Fruit fly (Drosophila melanogaster) whole organism, embryonic: Measurements from ENCODE around the gene CG34039.
A peak's percentile ranks its signal among the peaks of the same experiment; 100 is the strongest.

Experiments used
- Awh ChIP-seq: fragments of 200-800 bp; sonication (Bioruptor generic); IDR thresholded peaks from 2 replicates; pipeline ENCODE4, ENCODE4 v1.3.6; 2022; ENCODE audit warnings: missing biosample characterization, missing genetic modification characterization
- CG10462 ChIP-seq: fragments of 200-800 bp; sonication (Bioruptor generic); optimal IDR thresholded peaks from 2 replicates; lab custom pipeline; 2016; ENCODE audit warnings: missing biosample characterization, missing genetic modification characterization
- CG11560 ChIP-seq: fragments of 200-800 bp; sonication (Bioruptor generic); IDR thresholded peaks from 3 replicates; pipeline ENCODE4 v1.3.6; 2022; ENCODE audit warnings: missing biosample characterization, missing genetic modification characterization
- CG14860 ChIP-seq: fragments of 200-800 bp; sonication (Bioruptor generic); IDR thresholded peaks from 3 replicates; pipeline ENCODE4 v1.3.6; 2022; ENCODE audit warnings: missing biosample characterization, missing genetic modification characterization; ENCODE audit not compliant: partially characterized antibody
- CG16779 ChIP-seq: fragments of 200-800 bp; sonication (Bioruptor generic); IDR thresholded peaks from 2 replicates; pipeline ENCODE4 v1.3.6; 2022; ENCODE audit warnings: missing biosample characterization, missing genetic modification characterization
- CG17802 ChIP-seq: fragments of 200-800 bp; sonication (Bioruptor generic); optimal IDR thresholded peaks from 2 replicates; lab custom pipeline; 2018; ENCODE audit warnings: missing biosample characterization, mild to moderate bottlenecking, missing genetic modification characterization, moderate library complexity
- CG18476 ChIP-seq: fragments of 200-800 bp; sonication (Bioruptor generic); optimal IDR thresholded peaks from 2 replicates; lab custom pipeline; 2016; ENCODE audit warnings: missing biosample characterization, mild to moderate bottlenecking, missing genetic modification characterization
- CG18619 ChIP-seq: fragments of 200-800 bp; sonication (Bioruptor generic); optimal IDR thresholded peaks from 3 replicates; lab custom pipeline; 2017; ENCODE audit warnings: missing biosample characterization, mild to moderate bottlenecking, missing genetic modification characterization
- CG2678 ChIP-seq: fragments of 200-800 bp; sonication (Bioruptor generic); optimal IDR thresholded peaks from 3 replicates; lab custom pipeline; 2019; ENCODE audit warnings: missing biosample characterization, mild to moderate bottlenecking, missing genetic modification characterization, moderate library complexity
- CG32767 ChIP-seq: fragments of 200-800 bp; sonication (Bioruptor generic); IDR thresholded peaks from 2 replicates; pipeline ENCODE4 v1.3.6; 2022; ENCODE audit warnings: missing biosample characterization, missing genetic modification characterization
- CG33557 ChIP-seq: fragments of 200-800 bp; sonication (Bioruptor generic); optimal IDR thresholded peaks from 2 replicates; lab custom pipeline; 2019; ENCODE audit warnings: missing biosample characterization, mild to moderate bottlenecking, missing genetic modification characterization, moderate library complexity
- CG3847 ChIP-seq: fragments of 200-800 bp; sonication (Bioruptor generic); IDR thresholded peaks from 2 replicates; pipeline ENCODE4 v1.3.6; 2022; ENCODE audit warnings: missing biosample characterization, missing genetic modification characterization
- CG43689 ChIP-seq: fragments of 200-800 bp; sonication (Bioruptor generic); IDR thresholded peaks from 2 replicates; pipeline ENCODE4 v1.3.6; 2022; ENCODE audit warnings: missing biosample characterization, missing genetic modification characterization
- CG4404 ChIP-seq: fragments of 200-800 bp; sonication (Bioruptor generic); IDR thresholded peaks from 2 replicates; pipeline ENCODE4 v1.3.6; 2022; ENCODE audit warnings: missing biosample characterization, missing genetic modification characterization
- CG4730 ChIP-seq: fragments of 200-800 bp; sonication (Bioruptor generic); IDR thresholded peaks from 2 replicates; pipeline ENCODE4 v1.3.6; 2022; ENCODE audit warnings: missing biosample characterization, missing genetic modification characterization
- CG6791 ChIP-seq: fragments of 200-800 bp; sonication (Bioruptor generic); IDR thresholded peaks from 3 replicates; pipeline ENCODE4 v1.3.6; 2022; ENCODE audit warnings: missing biosample characterization, missing genetic modification characterization; ENCODE audit not compliant: partially characterized antibody
- CG7928 ChIP-seq: fragments of 200-800 bp; sonication (Bioruptor generic); optimal IDR thresholded peaks from 2 replicates; lab custom pipeline; 2017; ENCODE audit warnings: missing biosample characterization, mild to moderate bottlenecking, missing genetic modification characterization
- CG8765 ChIP-seq: fragments of 200-800 bp; sonication (Bioruptor generic); IDR thresholded peaks from 2 replicates; pipeline ENCODE4 v1.3.6; 2022; ENCODE audit warnings: missing biosample characterization, missing genetic modification characterization
- D ChIP-seq, 2 experiments: fragments of 200-800 bp in 1 of 2; fragments of >200 bp in 1 of 2; sonication (Bioruptor generic) in 1 of 2; optimal IDR thresholded peaks; 2 replicates in 1 of 2; 3 replicates in 1 of 2; lab custom pipeline; 2017; ENCODE audit warnings: mild to moderate bottlenecking in 1 of 2, missing biosample characterization in 1 of 2, missing genetic modification characterization in 1 of 2, missing genetic modification reagents in 1 of 2
- Dbx ChIP-seq: fragments of 200-800 bp; sonication (Bioruptor generic); IDR thresholded peaks from 3 replicates; pipeline ENCODE4 v1.3.6; 2022; ENCODE audit warnings: missing biosample characterization, missing genetic modification characterization
- Dip3 ChIP-seq: fragments of 200-800 bp; sonication (Bioruptor generic); optimal IDR thresholded peaks from 3 replicates; lab custom pipeline; 2016; ENCODE audit warnings: missing biosample characterization, missing genetic modification characterization
- Doc3 ChIP-seq: fragments of 200-800 bp; sonication (Bioruptor generic); IDR thresholded peaks from 3 replicates; pipeline ENCODE4 v1.3.6; 2022; ENCODE audit warnings: missing biosample characterization, missing genetic modification characterization; ENCODE audit not compliant: partially characterized antibody
- Hey ChIP-seq: fragments of 200-800 bp; sonication (Bioruptor generic); optimal IDR thresholded peaks from 3 replicates; lab custom pipeline; 2018; ENCODE audit warnings: missing biosample characterization, mild to moderate bottlenecking, missing genetic modification characterization
- Kr ChIP-seq: fragments of 200-800 bp; sonication (Bioruptor generic); optimal IDR thresholded peaks from 2 replicates; lab custom pipeline; 2017; ENCODE audit warnings: missing biosample characterization, mild to moderate bottlenecking, missing genetic modification characterization
- Nf-YB ChIP-seq: fragments of 200-800 bp; sonication (Bioruptor generic); optimal IDR thresholded peaks from 3 replicates; lab custom pipeline; 2019; ENCODE audit warnings: missing biosample characterization, mild to moderate bottlenecking, missing genetic modification characterization, moderate library complexity
- Oaz ChIP-seq: fragments of 200-800 bp; sonication (Bioruptor generic); IDR thresholded peaks from 2 replicates; pipeline ENCODE4 v1.3.6; 2022; ENCODE audit warnings: missing biosample characterization, missing genetic modification characterization
- Pdp1 ChIP-seq, 2 experiments: fragments of 200-800 bp; sonication (Bioruptor generic); optimal IDR thresholded peaks; 3 replicates each; lab custom pipeline; 2016; ENCODE audit warnings: missing biosample characterization in 2 of 2, missing genetic modification characterization in 2 of 2, mild to moderate bottlenecking in 1 of 2, moderate library complexity in 1 of 2
- abd-A ChIP-seq: fragments of 200-800 bp; sonication (Bioruptor generic); optimal IDR thresholded peaks from 3 replicates; lab custom pipeline; 2019; ENCODE audit warnings: missing biosample characterization, mild to moderate bottlenecking, missing genetic modification characterization, moderate library complexity
- bowl ChIP-seq: fragments of 200-800 bp; sonication (Bioruptor generic); IDR thresholded peaks from 2 replicates; pipeline ENCODE4 v1.3.6; 2022; ENCODE audit warnings: missing biosample characterization, missing genetic modification characterization
- crc ChIP-seq: fragments of 200-800 bp; sonication (Bioruptor generic); optimal IDR thresholded peaks from 2 replicates; lab custom pipeline; 2016; ENCODE audit warnings: missing biosample characterization, missing genetic modification characterization
- crp ChIP-seq, 2 experiments: fragments of 200-800 bp; sonication (Bioruptor generic); optimal IDR thresholded peaks; 2 replicates in 1 of 2; 3 replicates in 1 of 2; lab custom pipeline; 2017; ENCODE audit warnings: missing biosample characterization in 2 of 2, missing genetic modification characterization in 2 of 2, mild to moderate bottlenecking in 1 of 2, moderate library complexity in 1 of 2
- dimm ChIP-seq: fragments of 200-800 bp; sonication (Bioruptor generic); IDR thresholded peaks from 2 replicates; pipeline ENCODE4 v1.3.6; 2022; ENCODE audit warnings: missing biosample characterization, missing genetic modification characterization
- gsb-n ChIP-seq: fragments of 200-800 bp; sonication (Bioruptor generic); optimal IDR thresholded peaks from 3 replicates; lab custom pipeline; 2018; ENCODE audit warnings: missing biosample characterization, mild to moderate bottlenecking, missing genetic modification characterization
- her ChIP-seq: fragments of 200-800 bp; sonication (Bioruptor generic); optimal IDR thresholded peaks from 2 replicates; lab custom pipeline; 2016; ENCODE audit warnings: missing biosample characterization, missing genetic modification characterization
- hkb ChIP-seq, 2 experiments: fragments of 200-800 bp in 1 of 2; fragments of >200 bp in 1 of 2; sonication (Bioruptor generic) in 1 of 2; IDR thresholded peaks in 1 of 2; optimal IDR thresholded peaks in 1 of 2; 2 replicates each; pipeline versions ENCODE4 v1.3.6 to Lab custom; 2017 to 2022; ENCODE audit warnings: missing biosample characterization in 1 of 2, missing genetic modification characterization in 1 of 2
- kni ChIP-seq: fragments of 200-800 bp; sonication (Bioruptor generic); optimal IDR thresholded peaks from 3 replicates; lab custom pipeline; 2017; ENCODE audit warnings: mild to moderate bottlenecking, missing biosample characterization, missing genetic modification reagents, missing genetic modification characterization
- mirr ChIP-seq: fragments of 200-800 bp; sonication (Bioruptor generic); optimal IDR thresholded peaks from 3 replicates; lab custom pipeline; 2018; ENCODE audit warnings: missing biosample characterization, mild to moderate bottlenecking, missing genetic modification characterization
- nmo ChIP-seq: fragments of 200-800 bp; sonication (Bioruptor generic); optimal IDR thresholded peaks from 2 replicates; lab custom pipeline; 2018; ENCODE audit warnings: missing biosample characterization, mild to moderate bottlenecking, missing genetic modification characterization, moderate library complexity
- pfk ChIP-seq: fragments of 200-800 bp; sonication (Bioruptor generic); optimal IDR thresholded peaks from 2 replicates; lab custom pipeline; 2018; ENCODE audit warnings: missing biosample characterization, mild to moderate bottlenecking, missing genetic modification characterization, moderate library complexity
- pzg ChIP-seq: fragments of 200-800 bp; sonication (Bioruptor generic); optimal IDR thresholded peaks from 3 replicates; lab custom pipeline; 2018; ENCODE audit warnings: missing biosample characterization, mild to moderate bottlenecking, missing genetic modification characterization, moderate library complexity
- sens ChIP-seq: fragments of 200-800 bp; sonication (Bioruptor generic); peaks from one replicate; lab custom pipeline; 2016; ENCODE audit warnings: missing biosample characterization, missing genetic modification characterization
- ssp ChIP-seq: fragments of 200-800 bp; sonication (Bioruptor generic); IDR thresholded peaks from 2 replicates; pipeline ENCODE4 v1.3.6; 2022; ENCODE audit warnings: missing biosample characterization, missing genetic modification characterization
- ttk ChIP-seq: fragments of 200-800 bp; sonication (Bioruptor generic); IDR thresholded peaks from 2 replicates; pipeline ENCODE4 v2.1.2; 2022; ENCODE audit warnings: missing biosample characterization, missing genetic modification characterization

CG34039 gene

DNA sequence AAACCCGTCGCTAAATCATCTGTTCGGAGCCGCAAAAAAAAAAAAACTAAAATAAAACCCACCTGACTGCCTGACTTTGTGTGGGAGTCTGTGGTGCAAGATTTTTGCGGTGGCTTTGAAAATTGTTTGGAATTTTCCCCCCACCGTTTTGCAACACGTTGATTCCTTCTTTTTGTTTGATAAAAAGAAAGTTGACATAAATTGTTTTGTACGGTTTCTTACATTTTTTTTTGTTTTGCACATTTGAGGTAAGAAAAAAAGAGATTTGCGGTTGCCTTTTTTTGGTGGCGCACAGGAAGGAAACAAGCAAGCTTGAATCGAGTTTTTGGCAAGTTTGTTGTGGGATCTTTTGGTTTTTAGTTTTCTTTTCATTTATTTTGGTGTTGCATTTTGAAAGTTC lies 44.1 kb upstream of the CG34039 start:
- peak; percentile 16 for TF ChIP-seq hkb (optimal IDR thresholded peaks at IDR 0.05; lab: Kevin White, UChicago)
- TF ChIP-seq hkb (GFP tag; IDR thresholded peaks at IDR 0.05; lab: Robert Waterston, UW): no peak
- no peak for TF ChIP-seq mirr (GFP tag; lab: Kevin White, UChicago)
- no peak for TF ChIP-seq Oaz
- TF ChIP-seq, all 482 proteins: peak for 1

DNA sequence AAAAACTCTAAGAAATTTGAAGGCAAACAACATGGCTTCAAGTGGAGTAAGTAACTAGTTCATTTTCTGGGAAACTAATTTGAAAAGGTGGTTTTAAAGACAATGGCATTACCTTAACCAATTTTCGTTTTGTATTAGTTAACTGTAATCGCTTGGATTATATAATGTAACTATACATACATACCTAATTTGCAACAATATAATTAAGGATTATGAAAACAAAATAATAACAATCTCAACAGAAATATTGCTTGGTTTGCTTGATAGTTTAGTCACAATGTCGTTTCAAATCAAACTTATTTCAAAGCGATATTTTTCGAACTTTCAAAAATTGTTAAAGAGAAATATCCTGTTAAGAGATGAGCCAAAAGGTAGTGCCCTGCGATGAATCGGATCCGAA lies 42.3 kb upstream of the CG34039 start, which contains the start of gene CG9592:
Gene CG9592 (plus strand): TSS at position 301 of the 400 bp plus-strand sequence.
- TF ChIP-seq her (GFP tag; lab: Kevin White, UChicago): no peak
- TF ChIP-seq CG18619: no peak
- TF ChIP-seq Pdp1 (GFP tag; optimal IDR thresholded peaks at IDR 0.05; lab: Kevin White, UChicago): peak in 1 of 2 experiments; percentile 55
- no peak for TF ChIP-seq bowl
- TF ChIP-seq CG3847 (GFP tag; lab: Robert Waterston, UW): no peak
- TF ChIP-seq, all 482 proteins: peak for 1

DNA sequence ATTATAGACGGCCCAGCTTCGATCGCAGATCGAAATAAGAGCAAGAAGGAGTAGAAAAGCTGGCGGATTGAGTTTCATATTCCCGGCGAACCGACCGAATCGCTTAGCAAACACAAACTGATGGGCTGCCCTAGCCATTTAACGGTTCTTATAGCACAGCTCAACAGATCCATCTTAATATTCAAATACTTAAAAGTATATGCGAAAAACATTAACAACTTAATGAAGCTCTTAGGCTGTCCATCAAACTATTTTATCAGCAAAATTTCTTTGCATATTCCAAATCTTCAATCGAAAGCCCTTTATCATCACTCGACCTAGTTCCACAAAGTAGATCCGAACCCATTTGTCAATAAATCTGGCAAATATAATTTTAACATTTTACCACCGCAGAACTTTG lies 38.2 kb upstream of the CG34039 start, which contains the start of gene CG4613:
Gene CG4613 (minus strand): TSS at position 101 of the 400 bp plus-strand sequence.
- TF ChIP-seq Awh: no peak
- TF ChIP-seq pfk (GFP tag; lab: Kevin White, UChicago): no peak
- no peak for TF ChIP-seq Kr (GFP tag; lab: Kevin White, UChicago)
- TF ChIP-seq Hey: no peak
- no peak for TF ChIP-seq CG18476 (GFP tag; lab: Kevin White, UChicago)
- TF ChIP-seq dimm (GFP tag; lab: Robert Waterston, UW): no peak
- TF ChIP-seq CG4730 (GFP tag; lab: Robert Waterston, UW): no peak
- TF ChIP-seq Dip3 (GFP tag; lab: Kevin White, UChicago): no peak
- TF ChIP-seq CG10462 (GFP tag; lab: Kevin White, UChicago): no peak
- no peak for TF ChIP-seq Dbx (GFP tag; lab: Robert Waterston, UW)
- TF ChIP-seq Nf-YB (GFP tag; lab: Kevin White, UChicago): no peak
- no peak for TF ChIP-seq CG11560

DNA sequence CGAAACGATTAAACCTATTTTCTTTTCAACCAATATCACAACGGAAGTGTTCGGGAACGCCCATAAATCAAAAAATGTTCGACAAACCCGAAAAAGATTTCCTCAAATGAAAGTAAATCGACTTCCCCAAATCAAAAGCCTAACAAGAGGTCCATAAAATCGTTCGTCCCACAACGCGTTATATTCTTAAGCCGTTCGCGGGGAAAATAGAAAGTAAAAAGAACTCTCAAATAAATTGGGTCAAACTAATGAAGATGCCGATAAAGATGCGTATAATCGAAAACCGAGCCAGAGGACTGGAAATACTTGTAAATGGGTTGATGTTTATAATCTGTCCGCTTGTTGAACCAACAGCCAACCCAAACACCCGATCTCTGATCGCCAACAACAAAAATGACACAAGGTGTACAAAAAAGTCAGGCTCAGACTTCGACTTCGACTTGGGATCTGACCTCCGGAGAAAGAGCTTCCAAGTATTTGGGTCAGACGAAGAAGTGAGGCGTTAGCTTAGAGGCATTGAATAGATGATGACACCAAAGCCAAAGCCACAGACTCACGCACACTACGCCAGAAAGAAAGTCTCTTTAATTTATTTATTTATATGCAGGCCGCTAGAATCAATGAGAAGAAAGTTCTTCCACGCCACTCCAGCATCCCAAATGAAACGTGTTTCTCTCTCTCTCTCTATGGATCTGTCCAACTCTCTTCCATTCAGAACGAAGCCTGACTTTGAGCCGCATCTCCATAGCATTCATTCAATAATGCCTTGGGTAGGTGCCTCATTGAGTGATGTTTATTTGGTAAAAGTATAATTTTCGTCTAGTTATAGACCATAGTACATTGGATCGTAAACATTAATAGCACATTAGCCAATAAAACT lies 37.1 kb upstream of the CG34039 start:
- TF ChIP-seq sens (GFP tag; lab: Kevin White, UChicago) (peak; percentile 57), crp (GFP tag; optimal IDR thresholded peaks at IDR 0.05; lab: Kevin White, UChicago) (no peak), abd-A (tag; lab: Kevin White, UChicago) (peak; percentile 23), CG14860 (GFP tag; lab: Robert Waterston, UW) (no peak), CG4404 (GFP tag; lab: Robert Waterston, UW) (no peak), ssp (GFP tag; lab: Robert Waterston, UW) (no peak), pzg (GFP tag; lab: Kevin White, UChicago) (no peak), crc (no peak), CG16779 (GFP tag; lab: Robert Waterston, UW) (no peak), bowl (no peak), ttk (GFP tag; lab: Robert Waterston, UW) (no peak), nmo (GFP tag; lab: Kevin White, UChicago) (no peak), CG32767 (no peak), gsb-n (peak; percentile 5), CG43689 (GFP tag; lab: Robert Waterston, UW) (no peak), kni (GFP tag; lab: Kevin White, UChicago) (peak; percentile 74), CG7928 (no peak), CG33557 (peak; percentile 10), D (optimal IDR thresholded peaks at IDR 0.05; lab: Kevin White, UChicago) (no peak), D (GFP tag; optimal IDR thresholded peaks at IDR 0.05; lab: Kevin White, UChicago) (no peak), CG17802 (tag; lab: Kevin White, UChicago) (no peak), CG8765 (GFP tag; lab: Robert Waterston, UW) (no peak), CG6791 (GFP tag; lab: Robert Waterston, UW) (no peak), Doc3 (GFP tag; lab: Robert Waterston, UW) (no peak), CG2678 (tag; lab: Kevin White, UChicago) (no peak)
